Fruit fly (Drosophila melanogaster) whole organism: Measurements from ENCODE around the gene CecC.

Experiments
- EcR ChIP-seq, 2 experiments: fragments of >200 bp; optimal IDR thresholded peaks; 2 replicates each; lab custom pipeline; 2017; ENCODE audit warnings: missing biosample characterization in 2 of 2, missing genetic modification characterization in 2 of 2, missing genetic modification reagents in 2 of 2
- pan ChIP-seq: fragments of >200 bp; optimal IDR thresholded peaks from 2 replicates; lab custom pipeline; 2017
- psq ChIP-seq: fragments of >200 bp; optimal IDR thresholded peaks from 2 replicates; lab custom pipeline; 2017
- usp ChIP-seq: fragments of >200 bp; optimal IDR thresholded peaks from 2 replicates; lab custom pipeline; 2017; ENCODE audit warnings: missing biosample characterization, missing genetic modification characterization, mixed read lengths

DNA sequence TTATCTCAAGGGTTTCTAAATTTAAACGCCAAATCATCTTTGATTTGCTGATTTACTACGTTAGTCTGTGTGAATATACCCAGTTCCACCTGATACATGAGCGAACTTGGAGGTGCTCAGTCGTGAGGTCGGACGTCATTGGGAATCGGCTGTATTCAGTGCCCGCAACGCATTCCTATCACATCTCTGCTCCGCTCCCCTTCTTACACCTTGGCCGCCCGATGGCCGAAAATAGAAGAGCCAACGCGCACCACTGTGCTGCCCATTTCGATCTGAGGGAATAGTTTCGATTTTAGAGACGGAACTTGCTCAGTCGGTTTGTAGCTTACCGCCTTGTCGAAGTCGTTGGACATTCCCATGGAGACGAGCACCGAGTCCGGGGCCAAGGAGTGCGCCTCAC lies 40.0 kb upstream of the CecC start:
- no peak for TF ChIP-seq psq (lab: Kevin White, UChicago)
- TF ChIP-seq usp = no peak
- TF ChIP-seq EcR (GFP tag; optimal IDR thresholded peaks at IDR 0.05; lab: Kevin White, UChicago) = no peak
- TF ChIP-seq pan (lab: Kevin White, UChicago) = no peak
